Worm (Caenorhabditis elegans) whole organism, early embryonic: Measurements from ENCODE around the gene T24C2.3.
A peak's percentile ranks its signal among the peaks of the same experiment; 100 is the strongest.
"Not testable (repeated sequence)": the region's sequence is repeated elsewhere in the genome, so short reads cannot be mapped to it uniquely, and the experiment has no call there.

ENCODE experiments used
- B0310.2 ChIP-seq: sonication (generic microtip); optimal IDR thresholded peaks from 2 replicates; lab custom pipeline; 2016; ENCODE audit warnings: mild to moderate bottlenecking, missing genetic modification characterization, missing compliant biosample characterization
- F13C5.2 ChIP-seq: sonication (generic microtip); optimal IDR thresholded peaks from 2 replicates; lab custom pipeline; 2017; ENCODE audit warnings: mild to moderate bottlenecking, missing genetic modification characterization, inconsistent platforms, missing compliant biosample characterization
- aly-1 ChIP-seq: sonication (generic microtip); optimal IDR thresholded peaks from 2 replicates; lab custom pipeline; 2016; ENCODE audit warnings: missing genetic modification characterization, missing compliant biosample characterization
- ama-1 ChIP-seq: fragments of 150-350 bp; optimal IDR thresholded peaks from 2 replicates; lab custom pipeline; 2014
- ceh-13 ChIP-seq: fragments of 200-800 bp; sonication (Bioruptor generic); optimal IDR thresholded peaks from 2 replicates; lab custom pipeline; 2018; ENCODE audit warnings: mild to moderate bottlenecking, missing genetic modification characterization, missing compliant biosample characterization
- ceh-36 ChIP-seq: sonication (generic microtip); optimal IDR thresholded peaks from 2 replicates; lab custom pipeline; 2016; ENCODE audit warnings: missing genetic modification characterization, inconsistent platforms, missing compliant biosample characterization
- ets-7 ChIP-seq: sonication (generic microtip); optimal IDR thresholded peaks from 2 replicates; lab custom pipeline; 2016; ENCODE audit warnings: missing genotype, missing genetic modification characterization, missing compliant biosample characterization
- flt-1 ChIP-seq: fragments of 200-800 bp; sonication (Bioruptor generic); IDR thresholded peaks from 2 replicates; pipeline ENCODE4 v1.3.6; 2022; ENCODE audit warnings: missing genetic modification characterization, missing compliant biosample characterization
- hmbx-1 ChIP-seq: sonication (generic microtip); optimal IDR thresholded peaks from 2 replicates; lab custom pipeline; 2016; ENCODE audit warnings: mild to moderate bottlenecking, missing genetic modification characterization, missing compliant biosample characterization
- hmg-4 ChIP-seq: fragments of 200-800 bp; sonication (Bioruptor generic); optimal IDR thresholded peaks from 2 replicates; lab custom pipeline; 2018; ENCODE audit warnings: mild to moderate bottlenecking, missing genetic modification characterization, missing compliant biosample characterization
- hnd-1 ChIP-seq: sonication (generic microtip); optimal IDR thresholded peaks from 2 replicates; lab custom pipeline; 2016; ENCODE audit warnings: missing genetic modification characterization, missing compliant biosample characterization
- pes-1 ChIP-seq: fragments of 200-800 bp; sonication (Bioruptor generic); IDR thresholded peaks from 2 replicates; pipeline ENCODE4 v1.3.6; 2022; ENCODE audit warnings: missing genetic modification reagents, missing genetic modification characterization, missing compliant biosample characterization
- scrt-1 ChIP-seq: fragments of 200-800 bp; sonication (Bioruptor generic); IDR thresholded peaks from 2 replicates; pipeline ENCODE4 v1.3.6; 2022; ENCODE audit warnings: missing genetic modification characterization, missing compliant biosample characterization
- sea-1 ChIP-seq: fragments of 200-800 bp; sonication (Bioruptor generic); conservative IDR thresholded peaks from 2 replicates; pipeline ENCODE4 v1.3.6; 2022; ENCODE audit warnings: missing genetic modification characterization, missing compliant biosample characterization
- tbx-11 ChIP-seq: fragments of 200-800 bp; sonication (Bioruptor generic); IDR thresholded peaks from 2 replicates; pipeline ENCODE4 v1.3.6; 2022; ENCODE audit warnings: missing genetic modification characterization, missing compliant biosample characterization
- tbx-37 ChIP-seq: fragments of 200-800 bp; sonication (Bioruptor generic); conservative IDR thresholded peaks from 2 replicates; pipeline ENCODE4 v1.3.6; 2022; ENCODE audit warnings: missing genetic modification reagents, missing genetic modification characterization, missing compliant biosample characterization
- tra-4 ChIP-seq: sonication (generic microtip); optimal IDR thresholded peaks from 2 replicates; lab custom pipeline; 2017; ENCODE audit warnings: missing genetic modification characterization, missing compliant biosample characterization

Gene T24C2.3

DNA sequence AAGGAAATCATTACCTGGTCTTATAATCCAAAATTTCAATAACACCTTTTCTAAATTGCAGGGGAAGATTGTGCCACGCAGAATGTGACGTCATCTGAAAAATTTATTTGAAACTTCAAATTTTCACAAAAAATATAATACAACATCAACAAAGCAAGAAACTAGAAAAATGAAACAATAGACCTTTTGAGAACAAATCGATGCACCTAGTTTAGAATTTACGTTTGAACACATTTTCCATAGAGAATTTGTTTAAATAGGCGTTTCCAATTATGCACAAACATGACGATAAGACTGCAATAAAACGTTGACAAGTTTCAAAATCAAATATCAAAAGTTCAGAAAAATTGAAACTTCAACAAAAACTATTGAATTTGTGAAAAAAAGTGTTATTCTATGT lies 30.5 kb upstream of the T24C2.3 start, which contains the start of gene fbxa-141:
TSS of gene fbxa-141 (minus strand) at position 101 of the 400 bp plus-strand sequence.
- no peak for TF ChIP-seq ets-7 (tag; lab: Kevin White, UChicago)

DNA sequence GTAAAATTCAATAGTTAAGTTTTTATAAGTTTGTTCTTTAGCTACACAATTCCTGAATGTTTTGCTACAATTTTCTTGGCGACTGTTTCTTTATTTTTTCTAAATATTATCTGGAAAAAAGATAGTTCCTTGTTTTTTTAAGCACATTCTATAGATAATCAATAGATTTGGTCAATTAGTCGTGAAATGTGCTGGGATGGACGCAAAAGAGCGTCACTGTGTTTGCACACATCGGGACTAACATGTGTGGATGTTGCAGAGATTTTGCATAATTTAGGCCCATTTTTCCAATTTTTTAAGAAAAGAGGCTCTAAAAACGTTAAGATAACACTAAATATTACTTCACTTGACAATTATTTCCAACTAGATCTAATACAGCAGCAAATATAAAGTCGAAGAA lies 29.9 kb upstream of the T24C2.3 start:
- TF ChIP-seq ceh-36 (tag; lab: Kevin White, UChicago): peak; percentile 5
- TF ChIP-seq flt-1 (GFP tag; lab: Robert Waterston, UW): no peak
- TF ChIP-seq tra-4 (tag; lab: Kevin White, UChicago): no peak

DNA sequence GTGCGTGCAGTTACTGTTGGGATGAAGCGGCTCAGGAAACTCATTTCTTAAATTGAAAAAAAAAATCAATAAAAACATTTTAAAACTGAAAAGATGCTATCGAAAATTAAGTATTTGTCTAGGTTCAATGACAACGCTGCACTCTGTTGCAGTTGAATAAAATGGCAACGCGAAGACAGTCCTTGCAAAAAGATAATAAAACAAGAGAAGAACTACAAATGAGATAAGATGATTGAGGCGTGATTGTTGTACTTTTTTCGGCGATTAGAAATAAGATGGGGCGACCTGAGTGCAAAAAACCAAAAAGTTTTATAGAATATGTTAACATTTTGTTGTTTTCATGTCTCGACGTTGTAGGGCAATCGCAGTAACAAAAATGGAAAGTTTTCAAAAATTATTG lies 28.3 kb upstream of the T24C2.3 start, which contains the start of gene gcsh-1:
TSS of gene gcsh-1 (minus strand) at position 46 of the 400 bp plus-strand sequence.
- no peak for TF ChIP-seq aly-1
- TF ChIP-seq sea-1 (GFP tag; lab: Robert Waterston, UW): no peak
- no peak for TF ChIP-seq tra-4 (tag; lab: Kevin White, UChicago)
- TF ChIP-seq pes-1: no peak
- no peak for TF ChIP-seq B0310.2 (tag; lab: Kevin White, UChicago)
- TF ChIP-seq tbx-11 (GFP tag; lab: Robert Waterston, UW): no peak
- TF ChIP-seq ets-7 (tag; lab: Kevin White, UChicago): no peak
- TF ChIP-seq hmg-4 (GFP tag; lab: Kevin White, UChicago): no peak
- TF ChIP-seq hnd-1: no peak
- no peak for TF ChIP-seq tbx-37 (GFP tag; lab: Robert Waterston, UW)

DNA sequence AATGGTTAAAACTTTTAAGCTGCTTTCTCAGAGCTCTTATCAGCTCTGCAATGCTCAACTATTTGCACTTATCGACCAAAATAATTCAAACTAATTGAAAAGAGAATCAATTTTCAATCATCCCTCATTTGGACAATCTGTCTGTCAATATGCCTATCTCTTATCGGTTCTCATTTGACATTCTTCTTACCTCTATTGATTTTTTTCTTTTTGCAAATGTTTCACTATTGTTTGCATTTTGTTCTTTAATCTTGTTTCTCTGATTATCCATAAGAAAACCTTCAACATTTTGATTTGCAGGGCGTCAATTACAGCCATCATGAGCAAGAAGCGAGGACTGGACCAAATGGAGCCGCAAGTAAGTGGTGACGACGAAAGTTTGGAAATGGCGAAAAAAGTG lies 26.8 kb upstream of the T24C2.3 start, which contains the start of gene D1025.10:
TSS of gene D1025.10 (plus strand) at position 301 of the 400 bp plus-strand sequence.
- TF ChIP-seq hmg-4 (GFP tag; lab: Kevin White, UChicago): no peak
- TF ChIP-seq flt-1 (GFP tag; lab: Robert Waterston, UW): no peak
- no peak for TF ChIP-seq B0310.2 (tag; lab: Kevin White, UChicago)
- TF ChIP-seq hnd-1: no peak
- TF ChIP-seq hmbx-1 (tag; lab: Kevin White, UChicago): no peak
- no peak for TF ChIP-seq sea-1 (GFP tag; lab: Robert Waterston, UW)
- TF ChIP-seq F13C5.2 (tag; lab: Kevin White, UChicago): no peak
- no peak for TF ChIP-seq ceh-13 (GFP tag; lab: Kevin White, UChicago)
- no peak for TF ChIP-seq ets-7 (tag; lab: Kevin White, UChicago)
- TF ChIP-seq ama-1 (lab: Kevin White, UChicago): no peak
- TF ChIP-seq tra-4 (tag; lab: Kevin White, UChicago): no peak
- no peak for TF ChIP-seq aly-1
- no peak for TF ChIP-seq scrt-1 (GFP tag; lab: Robert Waterston, UW)
- no peak for TF ChIP-seq ceh-36 (tag; lab: Kevin White, UChicago)
- TF ChIP-seq tbx-37 (GFP tag; lab: Robert Waterston, UW): no peak
- no peak for TF ChIP-seq tbx-11 (GFP tag; lab: Robert Waterston, UW)
- TF ChIP-seq pes-1: no peak

DNA sequence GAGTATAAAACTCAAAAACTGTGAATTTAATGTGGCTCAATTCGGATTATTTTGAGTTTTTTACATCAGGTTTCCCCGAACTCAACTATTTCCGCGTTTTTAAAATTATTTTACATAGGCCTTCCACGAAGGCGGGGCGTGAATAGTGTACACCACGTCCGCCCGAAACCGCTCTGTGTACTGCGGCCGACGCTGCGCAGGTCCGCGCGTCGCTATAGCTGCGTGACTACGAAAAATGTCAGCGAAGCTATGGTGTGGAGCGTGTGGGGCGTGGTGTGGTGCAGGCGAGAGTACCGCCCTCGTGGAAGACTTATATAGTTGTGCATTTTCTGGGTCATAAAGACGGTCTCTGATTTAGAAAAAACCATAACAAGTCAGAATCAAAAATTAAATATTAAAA lies 25.5 kb upstream of the T24C2.3 start:
- TF ChIP-seq F13C5.2 (tag; lab: Kevin White, UChicago) (no peak), hnd-1 (no peak), tbx-11 (GFP tag; lab: Robert Waterston, UW) (no peak), sea-1 (GFP tag; lab: Robert Waterston, UW) (no peak), B0310.2 (tag; lab: Kevin White, UChicago) (no peak), ama-1 (lab: Kevin White, UChicago) (no peak), ceh-36 (tag; lab: Kevin White, UChicago) (no peak), pes-1 (no peak), tbx-37 (GFP tag; lab: Robert Waterston, UW) (no peak), tra-4 (tag; lab: Kevin White, UChicago) (no peak), scrt-1 (GFP tag; lab: Robert Waterston, UW) (no peak), ets-7 (tag; lab: Kevin White, UChicago) (no peak), ceh-13 (GFP tag; lab: Kevin White, UChicago) (no peak), hmbx-1 (tag; lab: Kevin White, UChicago) (no peak)

DNA sequence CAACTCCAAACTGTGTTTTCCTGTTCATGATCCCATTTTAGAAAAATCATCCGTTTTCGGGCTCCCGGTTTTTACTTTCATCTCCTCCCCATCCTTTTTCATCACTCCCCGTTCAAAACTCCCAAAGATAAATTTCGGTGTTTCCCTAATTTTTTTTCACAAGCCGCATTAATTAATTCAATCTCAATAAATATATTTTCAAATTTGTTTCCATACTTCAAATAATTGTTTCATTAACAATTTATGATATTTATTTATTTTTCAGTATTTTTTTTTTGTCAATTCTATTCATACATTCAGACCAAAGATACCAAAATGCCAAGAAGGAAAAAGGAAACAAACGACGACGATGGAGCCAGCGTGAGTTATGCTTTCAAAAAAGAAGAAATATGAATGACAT lies 22.9 kb upstream of the T24C2.3 start, which contains the start of gene D1025.1:
TSS of gene D1025.1 (plus strand) at position 301 of the 400 bp plus-strand sequence.
- TF ChIP-seq hnd-1: no peak
- no peak for TF ChIP-seq ets-7 (tag; lab: Kevin White, UChicago)
- TF ChIP-seq pes-1: no peak
- no peak for TF ChIP-seq ama-1 (lab: Kevin White, UChicago)
- TF ChIP-seq sea-1 (GFP tag; lab: Robert Waterston, UW): no peak
- TF ChIP-seq tbx-37 (GFP tag; lab: Robert Waterston, UW): no peak

DNA sequence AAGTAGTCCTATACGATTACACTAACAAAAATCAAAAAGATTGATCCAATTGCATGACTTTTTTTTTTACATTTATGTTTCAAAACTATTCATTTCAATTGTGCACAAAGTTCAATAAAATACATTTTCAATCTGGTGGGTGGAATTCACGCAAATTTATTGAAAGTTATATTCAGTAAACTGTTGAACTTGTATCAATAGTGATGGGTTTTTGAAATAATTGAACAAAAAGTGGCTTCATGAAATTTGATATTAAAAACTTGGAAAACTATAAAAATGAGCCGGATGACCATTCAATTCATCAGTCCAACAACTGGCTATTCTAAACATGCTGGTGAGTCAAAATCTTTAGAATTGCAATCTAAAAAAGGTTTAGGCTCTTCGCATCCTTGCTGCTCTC lies 20.0 kb upstream of the T24C2.3 start, which contains the start of gene nspc-16:
TSS of gene nspc-16 (plus strand) at position 301 of the 400 bp plus-strand sequence.
- TF ChIP-seq scrt-1 (GFP tag; lab: Robert Waterston, UW) (no peak), tbx-11 (GFP tag; lab: Robert Waterston, UW) (no peak), ceh-36 (tag; lab: Kevin White, UChicago) (no peak), ceh-13 (GFP tag; lab: Kevin White, UChicago) (no peak), F13C5.2 (tag; lab: Kevin White, UChicago) (no peak), ets-7 (tag; lab: Kevin White, UChicago) (no peak), pes-1 (no peak), flt-1 (GFP tag; lab: Robert Waterston, UW) (no peak), tbx-37 (GFP tag; lab: Robert Waterston, UW) (no peak), aly-1 (no peak), hnd-1 (no peak), hmg-4 (GFP tag; lab: Kevin White, UChicago) (no peak)

DNA sequence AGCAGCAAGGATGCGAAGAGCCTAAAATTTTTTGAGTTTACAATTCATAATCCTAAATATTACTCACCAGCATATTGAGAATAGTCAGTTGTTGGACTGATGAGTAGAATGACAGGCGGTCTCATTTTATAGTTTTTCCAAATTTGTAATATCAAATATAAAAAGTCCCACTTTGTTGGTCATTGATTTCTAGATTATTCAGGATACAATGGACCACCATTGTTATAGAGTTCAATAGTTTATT lies 18.3 kb upstream of the T24C2.3 start, which contains the start of gene nspc-17:
TSS of gene nspc-17 (minus strand) at position 101 of the 244 bp plus-strand sequence.
- not testable (repeated sequence) for TF ChIP-seq hmbx-1, F13C5.2, B0310.2 (tag; lab: Kevin White, UChicago)
